Worm (Caenorhabditis elegans): Measurements from ENCODE around the gene dct-5.

DNA sequence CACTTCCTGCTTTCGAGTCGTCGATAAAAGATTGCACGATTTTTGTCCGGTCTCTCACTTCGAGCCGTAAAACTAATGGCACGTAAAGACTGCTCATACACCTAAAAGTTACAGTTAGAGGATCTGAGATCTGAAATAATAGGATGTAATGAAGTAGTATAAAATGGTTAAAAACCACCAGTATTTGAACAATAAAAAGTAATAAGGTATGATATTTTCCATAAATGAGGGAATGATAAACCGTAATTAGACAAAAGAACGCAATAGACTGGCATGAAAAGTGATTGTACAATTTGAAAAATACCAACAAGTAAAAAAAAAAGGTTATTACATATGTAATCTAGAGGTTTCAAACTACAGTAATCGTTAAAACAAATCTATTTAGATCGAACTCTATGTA, 43.6 kb downstream of the dct-5 start, which contains the start of gene brap-2:
- TF ChIP-seq dao-5 (tag; optimal IDR thresholded peaks at IDR 0.05) (no peak), him-1 (tag; optimal IDR thresholded peaks at IDR 0.05) (no peak)
